Worm (Caenorhabditis elegans) whole organism, young adult: ENCODE data around the gene fut-8.
A peak's percentile ranks its signal among the peaks of the same experiment; 100 is the strongest.

Experiments
- B0261.1 ChIP-seq: sonication (generic microtip); optimal IDR thresholded peaks from 2 replicates; lab custom pipeline; 2016; ENCODE audit warnings: mild to moderate bottlenecking, missing genetic modification characterization, moderate library complexity, missing compliant biosample characterization
- F23B12.7 ChIP-seq: sonication (generic microtip); optimal IDR thresholded peaks from 2 replicates; lab custom pipeline; 2017; ENCODE audit warnings: missing genetic modification characterization, mild to moderate bottlenecking, missing compliant biosample characterization, antibody characterized with exemption, moderate library complexity; ENCODE audit not compliant: insufficient read depth
- F33H1.4 ChIP-seq: fragments of 200-800 bp; sonication (Bioruptor generic); IDR thresholded peaks from 2 replicates; pipeline ENCODE4 v1.3.6; 2022; ENCODE audit warnings: missing genetic modification reagents, missing genetic modification characterization, missing compliant biosample characterization
- F37B4.10 ChIP-seq: fragments of 200-800 bp; sonication (Bioruptor generic); IDR thresholded peaks from 2 replicates; pipeline ENCODE4 v1.3.6; 2022; ENCODE audit warnings: missing genetic modification characterization, missing compliant biosample characterization
- K11D2.4 ChIP-seq: fragments of 200-800 bp; sonication (Bioruptor generic); IDR thresholded peaks from 2 replicates; pipeline ENCODE4 v1.3.6; 2022; ENCODE audit warnings: missing genetic modification reagents, missing genetic modification characterization, missing compliant biosample characterization
- K12H6.12 ChIP-seq: fragments of 200-800 bp; sonication (Bioruptor generic); optimal IDR thresholded peaks from 2 replicates; lab custom pipeline; 2018; ENCODE audit warnings: mild to moderate bottlenecking, missing genetic modification characterization, missing compliant biosample characterization
- Y53G8AR.9 ChIP-seq: fragments of 200-800 bp; sonication (Bioruptor generic); conservative IDR thresholded peaks from 2 replicates; pipeline ENCODE4 v1.3.6; 2022; ENCODE audit warnings: missing genetic modification reagents, missing genetic modification characterization, missing compliant biosample characterization
- Y79H2A.3 ChIP-seq: fragments of 200-800 bp; sonication (Bioruptor generic); conservative IDR thresholded peaks from 2 replicates; pipeline ENCODE4 v1.3.6; 2022; ENCODE audit warnings: missing genetic modification reagents, missing genetic modification characterization, missing compliant biosample characterization
- ZK185.1 ChIP-seq: sonication (generic microtip); optimal IDR thresholded peaks from 2 replicates; lab custom pipeline; 2016; ENCODE audit warnings: mild to moderate bottlenecking, missing genetic modification characterization, missing compliant biosample characterization; ENCODE audit not compliant: poor library complexity, severe bottlenecking
- atf-7 ChIP-seq: sonication (generic microtip); optimal IDR thresholded peaks from 2 replicates; lab custom pipeline; 2017; ENCODE audit warnings: mild to moderate bottlenecking, missing genetic modification characterization, missing compliant biosample characterization
- attf-5 ChIP-seq: fragments of 200-800 bp; sonication (Bioruptor generic); optimal IDR thresholded peaks from 2 replicates; lab custom pipeline; 2018; ENCODE audit warnings: mild to moderate bottlenecking, missing genetic modification characterization, missing compliant biosample characterization
- bed-1 ChIP-seq: fragments of 200-800 bp; sonication (Bioruptor generic); IDR thresholded peaks from 2 replicates; pipeline ENCODE4 v1.3.6; 2022; ENCODE audit warnings: missing genetic modification reagents, missing genetic modification characterization, missing compliant biosample characterization
- ccch-3 ChIP-seq: fragments of 200-800 bp; sonication (Bioruptor generic); optimal IDR thresholded peaks from 2 replicates; lab custom pipeline; 2018; ENCODE audit warnings: mild to moderate bottlenecking, missing genetic modification characterization, missing compliant biosample characterization
- cebp-1 ChIP-seq, 2 experiments: fragments of 200-800 bp in 1 of 2; sonication (Bioruptor generic) in 1 of 2; sonication (generic microtip) in 1 of 2; IDR thresholded peaks in 1 of 2; optimal IDR thresholded peaks in 1 of 2; 2 replicates each; pipeline versions ENCODE4 v1.3.6 to Lab custom; 2017 to 2022; ENCODE audit warnings: missing compliant biosample characterization in 2 of 2, missing genetic modification characterization in 2 of 2, mild to moderate bottlenecking in 1 of 2, missing genetic modification reagents in 1 of 2, moderate library complexity in 1 of 2
- ceh-27 ChIP-seq: fragments of 200-800 bp; sonication (Bioruptor generic); optimal IDR thresholded peaks from 2 replicates; lab custom pipeline; 2018; ENCODE audit warnings: mild to moderate bottlenecking, missing genetic modification characterization, moderate library complexity, missing compliant biosample characterization
- die-1 ChIP-seq: sonication (generic microtip); optimal IDR thresholded peaks from 2 replicates; lab custom pipeline; 2016; ENCODE audit warnings: missing genotype, mild to moderate bottlenecking, missing genetic modification characterization, missing compliant biosample characterization
- dpl-1 ChIP-seq: fragments of 150-350 bp; optimal IDR thresholded peaks from 2 replicates; lab custom pipeline; 2014; ENCODE audit warnings: missing biosample characterization, missing genetic modification reagents, missing genetic modification characterization
- egl-18 ChIP-seq: fragments of 200-800 bp; sonication (Bioruptor generic); IDR thresholded peaks from 2 replicates; pipeline ENCODE4 v1.3.6; 2022; ENCODE audit warnings: missing genetic modification reagents, missing genetic modification characterization, missing compliant biosample characterization
- hlh-26 ChIP-seq: fragments of 200-800 bp; sonication (Bioruptor generic); conservative IDR thresholded peaks from 2 replicates; pipeline ENCODE4 v1.3.6; 2022; ENCODE audit warnings: missing genetic modification reagents, missing genetic modification characterization, missing compliant biosample characterization
- hsf-1 ChIP-seq: fragments of 200-800 bp; sonication (Bioruptor generic); IDR thresholded peaks from 2 replicates; pipeline ENCODE4 v1.3.6; 2022; ENCODE audit warnings: missing genetic modification reagents, missing genetic modification characterization, missing compliant biosample characterization
- lin-35 ChIP-seq, 3 experiments: fragments of 150-350 bp in 2 of 3; sonication (generic microtip) in 1 of 3; optimal IDR thresholded peaks; 2 replicates each; lab custom pipeline; 2014 to 2018; ENCODE audit warnings: missing biosample characterization in 3 of 3, missing genetic modification characterization in 3 of 3, missing genetic modification reagents in 3 of 3
- lir-1 ChIP-seq: fragments of 200-800 bp; sonication (Bioruptor generic); conservative IDR thresholded peaks from 2 replicates; pipeline ENCODE4 v1.3.6; 2022; ENCODE audit warnings: missing genetic modification reagents, missing genetic modification characterization, missing compliant biosample characterization
- lsy-27 ChIP-seq: sonication (generic microtip); optimal IDR thresholded peaks from 2 replicates; lab custom pipeline; 2017; ENCODE audit warnings: missing genetic modification characterization, mild to moderate bottlenecking, missing compliant biosample characterization, antibody characterized with exemption, missing genotype, borderline replicate concordance; ENCODE audit not compliant: insufficient read depth
- madf-3 ChIP-seq: fragments of 200-800 bp; sonication (Bioruptor generic); IDR thresholded peaks from 2 replicates; pipeline ENCODE4 v1.3.6; 2022; ENCODE audit warnings: missing genetic modification reagents, missing genetic modification characterization, missing compliant biosample characterization
- madf-6 ChIP-seq: fragments of 200-800 bp; sonication (Bioruptor generic); IDR thresholded peaks from 2 replicates; pipeline ENCODE4 v1.3.6; 2022; ENCODE audit warnings: missing genetic modification reagents, missing genetic modification characterization, missing compliant biosample characterization
- mcd-1 ChIP-seq: fragments of 200-800 bp; sonication (Bioruptor generic); IDR thresholded peaks from 2 replicates; pipeline ENCODE4 v1.3.6; 2022; ENCODE audit warnings: missing genetic modification reagents, missing genetic modification characterization, missing compliant biosample characterization
- nfya-1 ChIP-seq: sonication (generic microtip); optimal IDR thresholded peaks from 2 replicates; lab custom pipeline; 2017; ENCODE audit warnings: antibody characterized with exemption, missing compliant biosample characterization, missing genetic modification characterization, borderline replicate concordance; ENCODE audit not compliant: insufficient read depth
- nfyb-1 ChIP-seq: fragments of 200-800 bp; sonication (Bioruptor generic); IDR thresholded peaks from 2 replicates; pipeline ENCODE4 v1.3.6; 2022; ENCODE audit warnings: missing genetic modification reagents, missing genetic modification characterization, missing compliant biosample characterization
- nhr-120 ChIP-seq: fragments of 200-800 bp; sonication (Bioruptor generic); IDR thresholded peaks from 2 replicates; pipeline ENCODE4 v1.3.6; 2022; ENCODE audit warnings: missing genetic modification characterization, missing compliant biosample characterization
- rec-8 ChIP-seq, 2 experiments: sonication (generic microtip); optimal IDR thresholded peaks; 2 replicates each; lab custom pipeline; 2016; ENCODE audit warnings: mild to moderate bottlenecking in 2 of 2, missing genetic modification characterization in 2 of 2, missing genetic modification reagents in 2 of 2, missing genotype in 2 of 2, missing biosample characterization in 1 of 2, missing compliant biosample characterization in 1 of 2, moderate library complexity in 1 of 2
- repo-1 ChIP-seq: sonication (generic microtip); optimal IDR thresholded peaks from 2 replicates; lab custom pipeline; 2017; ENCODE audit warnings: mild to moderate bottlenecking, missing genetic modification characterization, missing compliant biosample characterization
- sea-2 ChIP-seq: fragments of 200-800 bp; sonication (Bioruptor generic); IDR thresholded peaks from 2 replicates; pipeline ENCODE4 v1.3.6; 2022; ENCODE audit warnings: missing genetic modification characterization, missing compliant biosample characterization
- snpc-1.1 ChIP-seq: sonication (generic microtip); optimal IDR thresholded peaks from 2 replicates; lab custom pipeline; 2017; ENCODE audit warnings: missing genetic modification characterization, mild to moderate bottlenecking, missing compliant biosample characterization, antibody characterized with exemption, moderate library complexity, missing genotype, missing genetic modification reagents; ENCODE audit not compliant: insufficient read depth
- snpc-4 ChIP-seq, 5 experiments: fragments of 150-350 bp in 1 of 5; sonication (generic microtip) in 4 of 5; optimal IDR thresholded peaks; 2 replicates each; lab custom pipeline; 2014 to 2018; ENCODE audit warnings: missing genetic modification characterization in 5 of 5, missing biosample characterization in 3 of 5, antibody characterized with exemption in 2 of 5, mild to moderate bottlenecking in 2 of 5, missing compliant biosample characterization in 2 of 5, missing genotype in 2 of 5, moderate library complexity in 2 of 5, missing genetic modification reagents in 1 of 5
- sptf-2 ChIP-seq: fragments of 200-800 bp; sonication (Bioruptor generic); optimal IDR thresholded peaks from 2 replicates; lab custom pipeline; 2018; ENCODE audit warnings: mild to moderate bottlenecking, missing genetic modification characterization, missing compliant biosample characterization
- tlf-1 ChIP-seq: fragments of 200-800 bp; sonication (Bioruptor generic); optimal IDR thresholded peaks from 2 replicates; lab custom pipeline; 2018; ENCODE audit warnings: mild to moderate bottlenecking, missing genetic modification characterization, missing compliant biosample characterization
- unc-130 ChIP-seq: sonication (generic microtip); optimal IDR thresholded peaks from 2 replicates; lab custom pipeline; 2016; ENCODE audit warnings: missing genetic modification reagents, missing genetic modification characterization, missing compliant biosample characterization
- zfh-2 ChIP-seq: fragments of 200-800 bp; sonication (Bioruptor generic); conservative IDR thresholded peaks from 2 replicates; pipeline ENCODE4 v1.3.6; 2022; ENCODE audit warnings: missing genetic modification reagents, missing genetic modification characterization, missing compliant biosample characterization
- ztf-18 ChIP-seq: sonication (generic microtip); optimal IDR thresholded peaks from 2 replicates; lab custom pipeline; 2016; ENCODE audit warnings: missing genotype, mild to moderate bottlenecking, missing genetic modification characterization, missing compliant biosample characterization
- ztf-26 ChIP-seq: sonication (generic microtip); optimal IDR thresholded peaks from 2 replicates; lab custom pipeline; 2017; ENCODE audit warnings: missing genetic modification characterization, missing compliant biosample characterization
- ztf-3 ChIP-seq: fragments of 200-800 bp; sonication (Bioruptor generic); optimal IDR thresholded peaks from 2 replicates; lab custom pipeline; 2018; ENCODE audit warnings: mild to moderate bottlenecking, missing genetic modification characterization, missing compliant biosample characterization

fut-8 gene

ce11 chrV:6033512-6033911 is 43.2 kb upstream of the fut-8 start:
- TF ChIP-seq ZK185.1 (tag; lab: Kevin White, UChicago): no peak
- no peak for TF ChIP-seq ceh-27 (GFP tag; lab: Kevin White, UChicago)
- TF ChIP-seq snpc-1.1: no peak
- TF ChIP-seq lsy-27 (tag; lab: Kevin White, UChicago): no peak
- no peak for TF ChIP-seq ztf-18 (tag; lab: Kevin White, UChicago)
- TF ChIP-seq madf-3 (GFP tag; lab: Robert Waterston, UW): no peak
- TF ChIP-seq madf-6: no peak
- no peak for TF ChIP-seq sptf-2 (GFP tag; lab: Kevin White, UChicago)
- TF ChIP-seq F23B12.7 (tag; lab: Kevin White, UChicago): no peak
- TF ChIP-seq die-1: no peak
- TF ChIP-seq rec-8 (tag; optimal IDR thresholded peaks at IDR 0.05; lab: Kevin White, UChicago): no peak
- no peak for TF ChIP-seq ztf-26
- TF ChIP-seq B0261.1: no peak
- no peak for TF ChIP-seq ccch-3 (GFP tag; lab: Kevin White, UChicago)
- no peak for TF ChIP-seq nhr-120
- no peak for TF ChIP-seq ztf-3
- no peak for TF ChIP-seq egl-18 (GFP tag; lab: Robert Waterston, UW)
- TF ChIP-seq hlh-26 (GFP tag; lab: Robert Waterston, UW): no peak
- TF ChIP-seq repo-1 (tag; lab: Kevin White, UChicago): no peak

- TF ChIP-seq attf-5 (GFP tag; lab: Kevin White, UChicago) (no peak), unc-130 (GFP tag; lab: Kevin White, UChicago) (no peak), tlf-1 (GFP tag; lab: Kevin White, UChicago) (no peak), lir-1 (GFP tag; lab: Robert Waterston, UW) (no peak), sea-2 (GFP tag; lab: Robert Waterston, UW) (no peak), bed-1 (GFP tag; lab: Robert Waterston, UW) (no peak), K11D2.4 (GFP tag; lab: Robert Waterston, UW) (no peak), atf-7 (tag; lab: Kevin White, UChicago) (no peak)
- TF ChIP-seq, all 124 proteins: peak for 0
These were observed 41.3 kb upstream of the fut-8 start for ce11 chrV:6031585-6031984.

ce11 chrV:6030559-6030975 is 40.3 kb upstream of the fut-8 start:
- TF ChIP-seq Y79H2A.3 (GFP tag; lab: Robert Waterston, UW) (no peak), Y53G8AR.9 (GFP tag; lab: Robert Waterston, UW) (no peak), cebp-1 (GFP tag; IDR thresholded peaks at IDR 0.05; lab: Robert Waterston, UW) (no peak), cebp-1 (tag; optimal IDR thresholded peaks at IDR 0.05; lab: Kevin White, UChicago) (peak; percentile 17), dpl-1 (no peak), repo-1 (tag; lab: Kevin White, UChicago) (no peak), mcd-1 (0 out of 2 replicates have a peak, but pooled peaks have one; percentile 28), F37B4.10 (GFP tag; lab: Robert Waterston, UW) (no peak), zfh-2 (GFP tag; lab: Robert Waterston, UW) (peak; percentile 46), F33H1.4 (GFP tag; lab: Robert Waterston, UW) (no peak), nfyb-1 (0 out of 2 replicates have a peak, but pooled peaks have one; percentile 16), snpc-4 (GFP tag; optimal IDR thresholded peaks at IDR 0.05; lab: Kevin White, UChicago) (no peak), snpc-4 (tag; optimal IDR thresholded peaks at IDR 0.05; lab: Kevin White, UChicago) (no peak), K12H6.12 (peak; percentile 58), nfya-1 (tag; lab: Kevin White, UChicago) (no peak), hsf-1 (GFP tag; lab: Robert Waterston, UW) (no peak), lin-35 (GFP tag; optimal IDR thresholded peaks at IDR 0.05; lab: Kevin White, UChicago) (peak in 1 of 3 experiments; percentile 49), nhr-120 (no peak)
